Fruit fly (Drosophila melanogaster) whole organism, embryonic: ENCODE data around the gene sgll.

Experiments used
- CG10543 ChIP-seq: fragments of 200-800 bp; sonication (Bioruptor generic); optimal IDR thresholded peaks from 3 replicates; lab custom pipeline; 2017; ENCODE audit warnings: missing biosample characterization, mild to moderate bottlenecking, missing genetic modification characterization, moderate library complexity
- CG11695 ChIP-seq: fragments of 200-800 bp; sonication (Bioruptor generic); IDR thresholded peaks from 3 replicates; pipeline ENCODE4 v1.3.6; 2022; ENCODE audit warnings: missing biosample characterization, missing genetic modification characterization
- CG12071 ChIP-seq: fragments of 200-800 bp; sonication (Bioruptor generic); optimal IDR thresholded peaks from 3 replicates; lab custom pipeline; 2018; ENCODE audit warnings: missing biosample characterization, mild to moderate bottlenecking, missing genetic modification characterization
- CG12769 ChIP-seq: fragments of 200-800 bp; sonication (Bioruptor generic); optimal IDR thresholded peaks from 2 replicates; lab custom pipeline; 2019; ENCODE audit warnings: missing biosample characterization, mild to moderate bottlenecking, missing genetic modification characterization, moderate library complexity
- CG13624 ChIP-seq: fragments of 200-800 bp; sonication (Bioruptor generic); optimal IDR thresholded peaks from 2 replicates; lab custom pipeline; 2016; ENCODE audit warnings: missing biosample characterization, missing genetic modification characterization
- CG13894 ChIP-seq: fragments of 200-800 bp; sonication (Bioruptor generic); optimal IDR thresholded peaks from 3 replicates; lab custom pipeline; 2018; ENCODE audit warnings: missing biosample characterization, mild to moderate bottlenecking, missing genetic modification characterization, moderate library complexity
- CG14441 ChIP-seq: fragments of 200-800 bp; sonication (Bioruptor generic); IDR thresholded peaks from 2 replicates; pipeline ENCODE4 v1.3.6; 2022; ENCODE audit warnings: missing biosample characterization, missing genetic modification characterization
- CG17359 ChIP-seq: fragments of 200-800 bp; sonication (Bioruptor generic); optimal IDR thresholded peaks from 3 replicates; lab custom pipeline; 2018; ENCODE audit warnings: missing biosample characterization, mild to moderate bottlenecking, missing genetic modification characterization, moderate library complexity
- CG17361 ChIP-seq: fragments of 200-800 bp; sonication (Bioruptor generic); IDR thresholded peaks from 3 replicates; pipeline ENCODE4 v1.3.6; 2022; ENCODE audit warnings: missing biosample characterization, missing genetic modification characterization
- CG18262 ChIP-seq: fragments of 200-800 bp; optimal IDR thresholded peaks from 3 replicates; lab custom pipeline; 2019; ENCODE audit warnings: missing biosample characterization, mild to moderate bottlenecking, missing genetic modification characterization, moderate library complexity
- CG2120 ChIP-seq: fragments of 200-800 bp; sonication (Bioruptor generic); optimal IDR thresholded peaks from 3 replicates; lab custom pipeline; 2016; ENCODE audit warnings: missing biosample characterization, missing genetic modification characterization
- CG2678 ChIP-seq: fragments of 200-800 bp; sonication (Bioruptor generic); optimal IDR thresholded peaks from 3 replicates; lab custom pipeline; 2019; ENCODE audit warnings: missing biosample characterization, mild to moderate bottlenecking, missing genetic modification characterization, moderate library complexity
- CG2712 ChIP-seq: fragments of 200-800 bp; optimal IDR thresholded peaks from 3 replicates; lab custom pipeline; 2019; ENCODE audit warnings: missing biosample characterization, mild to moderate bottlenecking, missing genetic modification characterization, moderate library complexity
- CG32532 ChIP-seq: fragments of 200-800 bp; sonication (Bioruptor generic); IDR thresholded peaks from 2 replicates; pipeline ENCODE4 v1.3.6; 2022; ENCODE audit warnings: missing biosample characterization, missing genetic modification characterization
- CG3281 ChIP-seq: fragments of 200-800 bp; sonication (Bioruptor generic); optimal IDR thresholded peaks from 3 replicates; lab custom pipeline; 2017; ENCODE audit warnings: missing biosample characterization, mild to moderate bottlenecking, missing genetic modification characterization
- CG33213 ChIP-seq: fragments of 200-800 bp; sonication (Bioruptor generic); optimal IDR thresholded peaks from 3 replicates; lab custom pipeline; 2016; ENCODE audit warnings: missing biosample characterization, missing genetic modification characterization
- CG3847 ChIP-seq: fragments of 200-800 bp; sonication (Bioruptor generic); IDR thresholded peaks from 2 replicates; pipeline ENCODE4 v1.3.6; 2022; ENCODE audit warnings: missing biosample characterization, missing genetic modification characterization
- CG42726 ChIP-seq: fragments of 200-800 bp; sonication (Bioruptor generic); IDR thresholded peaks from 2 replicates; pipeline ENCODE4 v1.3.6; 2022; ENCODE audit warnings: missing biosample characterization, missing genetic modification characterization; ENCODE audit not compliant: partially characterized antibody
- CG4730 ChIP-seq: fragments of 200-800 bp; sonication (Bioruptor generic); IDR thresholded peaks from 2 replicates; pipeline ENCODE4 v1.3.6; 2022; ENCODE audit warnings: missing biosample characterization, missing genetic modification characterization
- CG6175 ChIP-seq: fragments of 200-800 bp; sonication (Bioruptor generic); IDR thresholded peaks from 3 replicates; pipeline ENCODE4 v1.3.6; 2022; ENCODE audit warnings: missing biosample characterization, missing genetic modification characterization
- CG7556 ChIP-seq: fragments of 200-800 bp; sonication (Bioruptor generic); optimal IDR thresholded peaks from 2 replicates; lab custom pipeline; 2017; ENCODE audit warnings: missing biosample characterization, mild to moderate bottlenecking, missing genetic modification characterization
- CG8290 ChIP-seq, 3 experiments: fragments of 200-800 bp; sonication (Bioruptor generic); optimal IDR thresholded peaks; 2 replicates each; lab custom pipeline; 2016 to 2019; ENCODE audit warnings: missing biosample characterization in 3 of 3, missing genetic modification characterization in 3 of 3, mild to moderate bottlenecking in 2 of 3, moderate library complexity in 1 of 3
- CG9932 ChIP-seq: fragments of 200-800 bp; sonication (Bioruptor generic); IDR thresholded peaks from 2 replicates; pipeline ENCODE4 v1.3.6; 2022; ENCODE audit warnings: missing biosample characterization, missing genetic modification characterization
- Chrac-16 ChIP-seq: fragments of 200-800 bp; sonication (Bioruptor generic); optimal IDR thresholded peaks from 3 replicates; lab custom pipeline; 2016; ENCODE audit warnings: missing biosample characterization, missing genetic modification characterization
- CkIIα-i1 ChIP-seq: fragments of 200-800 bp; sonication (Bioruptor generic); IDR thresholded peaks from 2 replicates; pipeline ENCODE4 v1.3.6; 2022; ENCODE audit warnings: missing biosample characterization, missing genetic modification characterization
- D19A ChIP-seq: fragments of 200-800 bp; optimal IDR thresholded peaks from 3 replicates; lab custom pipeline; 2019; ENCODE audit warnings: missing biosample characterization, mild to moderate bottlenecking, missing genetic modification characterization, moderate library complexity
- Doc3 ChIP-seq: fragments of 200-800 bp; sonication (Bioruptor generic); IDR thresholded peaks from 3 replicates; pipeline ENCODE4 v1.3.6; 2022; ENCODE audit warnings: missing biosample characterization, missing genetic modification characterization; ENCODE audit not compliant: partially characterized antibody
- HLH54F ChIP-seq: fragments of 200-800 bp; sonication (Bioruptor generic); optimal IDR thresholded peaks from 3 replicates; lab custom pipeline; 2016; ENCODE audit warnings: missing biosample characterization, missing genetic modification characterization
- Mad ChIP-seq: fragments of 200-800 bp; sonication (Bioruptor generic); optimal IDR thresholded peaks from 2 replicates; lab custom pipeline; 2016; ENCODE audit warnings: missing biosample characterization, missing genetic modification characterization
- Meics ChIP-seq: fragments of 200-800 bp; sonication (Bioruptor generic); optimal IDR thresholded peaks from 2 replicates; lab custom pipeline; 2017; ENCODE audit warnings: missing biosample characterization, mild to moderate bottlenecking, missing genetic modification characterization
- NC2β ChIP-seq: fragments of 200-800 bp; sonication (Bioruptor generic); optimal IDR thresholded peaks from 2 replicates; lab custom pipeline; 2016; ENCODE audit warnings: missing biosample characterization, missing genetic modification characterization
- Nf-YB ChIP-seq: fragments of 200-800 bp; sonication (Bioruptor generic); optimal IDR thresholded peaks from 3 replicates; lab custom pipeline; 2019; ENCODE audit warnings: missing biosample characterization, mild to moderate bottlenecking, missing genetic modification characterization, moderate library complexity
- Xrp1 ChIP-seq: fragments of 200-800 bp; sonication (Bioruptor generic); IDR thresholded peaks from 2 replicates; pipeline ENCODE4 v1.3.6; 2022; ENCODE audit warnings: missing biosample characterization, missing genetic modification characterization
- amos ChIP-seq: fragments of 200-800 bp; sonication (Bioruptor generic); IDR thresholded peaks from 2 replicates; pipeline ENCODE4 v1.3.6; 2022; ENCODE audit warnings: missing biosample characterization, missing genetic modification characterization; ENCODE audit not compliant: partially characterized antibody
- bab2 ChIP-seq: fragments of 200-800 bp; sonication (Bioruptor generic); optimal IDR thresholded peaks from 2 replicates; lab custom pipeline; 2016; ENCODE audit warnings: missing biosample characterization, missing genetic modification characterization
- bowl ChIP-seq: fragments of 200-800 bp; sonication (Bioruptor generic); IDR thresholded peaks from 2 replicates; pipeline ENCODE4 v1.3.6; 2022; ENCODE audit warnings: missing biosample characterization, missing genetic modification characterization
- fu2 ChIP-seq: fragments of 200-800 bp; sonication (Bioruptor generic); optimal IDR thresholded peaks from 2 replicates; lab custom pipeline; 2016; ENCODE audit warnings: missing biosample characterization, missing genetic modification characterization
- grau ChIP-seq: fragments of 200-800 bp; optimal IDR thresholded peaks from 3 replicates; lab custom pipeline; 2019; ENCODE audit warnings: missing biosample characterization, mild to moderate bottlenecking, missing genetic modification characterization, moderate library complexity
- gsb-n ChIP-seq: fragments of 200-800 bp; sonication (Bioruptor generic); optimal IDR thresholded peaks from 3 replicates; lab custom pipeline; 2018; ENCODE audit warnings: missing biosample characterization, mild to moderate bottlenecking, missing genetic modification characterization
- ind ChIP-seq: fragments of 200-800 bp; sonication (Bioruptor generic); optimal IDR thresholded peaks from 3 replicates; lab custom pipeline; 2016; ENCODE audit warnings: missing biosample characterization, missing genetic modification characterization
- nerfin-1 ChIP-seq: fragments of 200-800 bp; sonication (Bioruptor generic); optimal IDR thresholded peaks from 3 replicates; lab custom pipeline; 2019; ENCODE audit warnings: missing biosample characterization, mild to moderate bottlenecking, missing genetic modification characterization, moderate library complexity
- pho ChIP-seq: fragments of 200-800 bp; sonication (Bioruptor generic); optimal IDR thresholded peaks from 2 replicates; lab custom pipeline; 2016; ENCODE audit warnings: missing biosample characterization, missing genetic modification characterization
- phol ChIP-seq: fragments of 200-800 bp; sonication (Bioruptor generic); optimal IDR thresholded peaks from 3 replicates; lab custom pipeline; 2018; ENCODE audit warnings: missing biosample characterization, mild to moderate bottlenecking, missing genetic modification characterization, moderate library complexity
- pros ChIP-seq: fragments of 200-800 bp; sonication (Bioruptor generic); optimal IDR thresholded peaks from 3 replicates; lab custom pipeline; 2019; ENCODE audit warnings: missing biosample characterization, mild to moderate bottlenecking, missing genetic modification characterization, moderate library complexity
- rib ChIP-seq: fragments of 200-800 bp; sonication (Bioruptor generic); IDR thresholded peaks from 2 replicates; pipeline ENCODE4 v1.3.6; 2022; ENCODE audit warnings: missing biosample characterization, missing genetic modification characterization
- sens-2 ChIP-seq: fragments of 200-800 bp; sonication (Bioruptor generic); IDR thresholded peaks from 2 replicates; pipeline ENCODE4 v1.3.6; 2022; ENCODE audit warnings: missing biosample characterization, missing genetic modification characterization
- sisA ChIP-seq: fragments of 200-800 bp; sonication (Bioruptor generic); IDR thresholded peaks from 2 replicates; pipeline ENCODE4 v1.3.6; 2022; ENCODE audit warnings: missing biosample characterization, missing genetic modification characterization
- toy ChIP-seq: fragments of 200-800 bp; sonication (Bioruptor generic); IDR thresholded peaks from 2 replicates; pipeline ENCODE4 v1.3.6; 2022; ENCODE audit warnings: missing biosample characterization, missing genetic modification characterization
- vvl ChIP-seq: fragments of 200-800 bp; sonication (Bioruptor generic); IDR thresholded peaks from 2 replicates; pipeline ENCODE4 v1.3.6; 2022; ENCODE audit warnings: missing biosample characterization, missing genetic modification characterization
- zfh2 ChIP-seq: fragments of 200-800 bp; sonication (Bioruptor generic); optimal IDR thresholded peaks from 2 replicates; lab custom pipeline; 2016; ENCODE audit warnings: missing biosample characterization, missing genetic modification characterization

sgll gene

dm6 chr3R:7813981-7814529 lies 3.7 kb downstream of the sgll start, which contains the start of gene CG34384 (continued):
- peak; percentile 84 for TF ChIP-seq CG10543 (GFP tag; lab: Kevin White, UChicago)
- peak; percentile 59 for TF ChIP-seq ind
- TF ChIP-seq CkIIα-i1 (GFP tag; lab: Robert Waterston, UW): no peak
- no peak for TF ChIP-seq CG4730 (GFP tag; lab: Robert Waterston, UW)
- peak; percentile 87 for TF ChIP-seq CG17361
- TF ChIP-seq CG14441 (GFP tag; lab: Robert Waterston, UW): peak; percentile 33; the same call in 1 of the 2 replicates
- TF ChIP-seq CG3847: peak; percentile 29; the same call in 1 of the 2 replicates
- TF ChIP-seq bab2: peak; percentile 38
- TF ChIP-seq CG9932 (GFP tag; lab: Robert Waterston, UW): peak; percentile 51
- no peak for TF ChIP-seq rib (GFP tag; lab: Robert Waterston, UW)
- 0 out of 3 replicates have a peak, but pooled peaks have one; percentile 38 for TF ChIP-seq CG11695
- peak; percentile 45 for TF ChIP-seq CG13894 (tag; lab: Kevin White, UChicago)
- TF ChIP-seq CG2120 (GFP tag; lab: Kevin White, UChicago): peak; percentile 77
- no peak for TF ChIP-seq vvl (GFP tag; lab: Robert Waterston, UW)
- no peak for TF ChIP-seq CG42726 (GFP tag; lab: Robert Waterston, UW)
- TF ChIP-seq Mad (GFP tag; lab: Kevin White, UChicago): no peak
- TF ChIP-seq Doc3 (GFP tag; lab: Robert Waterston, UW): no peak
- TF ChIP-seq CG17359: peak; percentile 46
- peak; percentile 22 for TF ChIP-seq NC2β (GFP tag; lab: Kevin White, UChicago)
- peak; percentile 18 for TF ChIP-seq Nf-YB
- TF ChIP-seq CG2678 (tag; lab: Kevin White, UChicago): peak; percentile 84
- peak; percentile 42 for TF ChIP-seq zfh2 (GFP tag; lab: Kevin White, UChicago)
- TF ChIP-seq pho (GFP tag; lab: Kevin White, UChicago): peak; percentile 65
- peak; percentile 10 for TF ChIP-seq fu2 (GFP tag; lab: Kevin White, UChicago)
- TF ChIP-seq CG12769 (tag; lab: Kevin White, UChicago): peak; percentile 42
- TF ChIP-seq gsb-n (tag; lab: Kevin White, UChicago): no peak
- TF ChIP-seq amos (GFP tag; lab: Robert Waterston, UW): no peak
- peak; percentile 60 for TF ChIP-seq grau (tag; lab: Kevin White, UChicago)
- 0 out of 2 replicates have a peak, but pooled peaks have one; percentile 36 for TF ChIP-seq CG32532 (GFP tag; lab: Robert Waterston, UW)
- TF ChIP-seq pros (GFP tag; lab: Kevin White, UChicago): no peak
- TF ChIP-seq CG6175 (GFP tag; lab: Robert Waterston, UW): no peak
- TF ChIP-seq HLH54F (GFP tag; lab: Kevin White, UChicago): peak; percentile 27
- peak; percentile 93 for TF ChIP-seq CG7556 (GFP tag; lab: Kevin White, UChicago)
- peak; percentile 83 for TF ChIP-seq Meics
- TF ChIP-seq CG8290 (GFP tag; optimal IDR thresholded peaks at IDR 0.05; lab: Kevin White, UChicago): no peak
- TF ChIP-seq CG8290 (tag; optimal IDR thresholded peaks at IDR 0.05; lab: Kevin White, UChicago): peak in 1 of 2 experiments; percentile 38
- peak; percentile 73 for TF ChIP-seq phol
- peak; percentile 14 for TF ChIP-seq Chrac-16 (GFP tag; lab: Kevin White, UChicago)
- peak; percentile 80 for TF ChIP-seq CG3281
- no peak for TF ChIP-seq CG33213 (GFP tag; lab: Kevin White, UChicago)
- no peak for TF ChIP-seq sens-2 (GFP tag; lab: Robert Waterston, UW)
- peak; percentile 36 for TF ChIP-seq CG13624
- peak; percentile 45 for TF ChIP-seq nerfin-1 (tag; lab: Kevin White, UChicago)
- no peak for TF ChIP-seq toy (GFP tag; lab: Robert Waterston, UW)
- peak; percentile 59 for TF ChIP-seq D19A (tag; lab: Kevin White, UChicago)
- no peak for TF ChIP-seq bowl (GFP tag; lab: Robert Waterston, UW)
- TF ChIP-seq CG2712 (tag; lab: Kevin White, UChicago): peak; percentile 67
- TF ChIP-seq CG12071: no peak
- peak; percentile 57; the same call in 1 of the 2 replicates for TF ChIP-seq Xrp1 (GFP tag; lab: Robert Waterston, UW)
- peak; percentile 17; the same call in 1 of the 2 replicates for TF ChIP-seq sisA (GFP tag; lab: Robert Waterston, UW)
- TF ChIP-seq CG18262: peak; percentile 75
